Worm (Caenorhabditis elegans): ENCODE measurements around the gene Y57E12AL.1.

Gene Y57E12AL.1

ce11 chrV:7060396-7060795 is at the start of gene Y57E12AL.1, which contains the start of gene Y57E12AL.6:
Gene Y57E12AL.1 (plus strand): TSS chrV:7060530.
Gene Y57E12AL.6 (minus strand): TSS chrV:7060470.
- no peak for TF ChIP-seq ZK546.5 (tag; optimal IDR thresholded peaks at IDR 0.05)
- peak; percentile 49 for TF ChIP-seq egl-27 (tag; optimal IDR thresholded peaks at IDR 0.05)
- TF ChIP-seq ztf-1 (GFP tag; conservative IDR thresholded peaks at IDR 0.05), result no peak
- TF ChIP-seq ceh-82 (tag; optimal IDR thresholded peaks at IDR 0.05), result no peak
- TF ChIP-seq nhr-11 (tag; optimal IDR thresholded peaks at IDR 0.05), result no peak
- TF ChIP-seq nhr-77 (tag; optimal IDR thresholded peaks at IDR 0.05), result no peak
- TF ChIP-seq unc-55 (GFP tag; optimal IDR thresholded peaks at IDR 0.05), result peak; percentile 79
- TF ChIP-seq peb-1 (tag; optimal IDR thresholded peaks at IDR 0.05), result no peak
- TF ChIP-seq lin-13 (GFP tag; optimal IDR thresholded peaks at IDR 0.05), result peak; percentile 73
- peak in 1 of 2 experiments; percentile 31 for TF ChIP-seq mdl-1 (tag; optimal IDR thresholded peaks at IDR 0.05)
- peak; percentile 51 for TF ChIP-seq lin-11 (tag; optimal IDR thresholded peaks at IDR 0.05)
- peak; percentile 37 for TF ChIP-seq mab-5 (tag; optimal IDR thresholded peaks at IDR 0.05)
- peak; percentile 93 for TF ChIP-seq C34F6.9 (tag; optimal IDR thresholded peaks at IDR 0.05)
- TF ChIP-seq sem-4 (tag; optimal IDR thresholded peaks at IDR 0.05), result peak; percentile 79
- peak; percentile 67 to 89 for TF ChIP-seq lsy-2 (tag; optimal IDR thresholded peaks at IDR 0.05)
- peak; percentile 51 for TF ChIP-seq fos-1 (tag; optimal IDR thresholded peaks at IDR 0.05)
- peak; percentile 80 for TF ChIP-seq sma-3 (GFP tag; optimal IDR thresholded peaks at IDR 0.05)
- no peak for TF ChIP-seq nhr-10 (tag; optimal IDR thresholded peaks at IDR 0.05)
- peak; percentile 86 for TF ChIP-seq gmeb-1 (tag; optimal IDR thresholded peaks at IDR 0.05)
- no peak for TF ChIP-seq unc-62 (GFP tag; optimal IDR thresholded peaks at IDR 0.05)
- TF ChIP-seq skn-1 (tag; optimal IDR thresholded peaks at IDR 0.05), result peak; percentile 67
- peak; percentile 83 for TF ChIP-seq F13H6.1 (tag; optimal IDR thresholded peaks at IDR 0.05)
- TF ChIP-seq nhr-21 (tag; optimal IDR thresholded peaks at IDR 0.05), result peak; percentile 73
- TF ChIP-seq zag-1 (tag; optimal IDR thresholded peaks at IDR 0.05), result peak; percentile 17
- TF ChIP-seq aly-2 (tag; optimal IDR thresholded peaks at IDR 0.05), result no peak
- peak; percentile 60 for TF ChIP-seq snpc-4 (tag; optimal IDR thresholded peaks at IDR 0.05)
- peak; percentile 7 for TF ChIP-seq R02D3.7 (tag; optimal IDR thresholded peaks at IDR 0.05)
- peak; percentile 77 for TF ChIP-seq ztf-4 (tag; optimal IDR thresholded peaks at IDR 0.05)
- peak; percentile 28 for TF ChIP-seq nhr-237 (tag; optimal IDR thresholded peaks at IDR 0.05)
- TF ChIP-seq nhr-23 (tag; optimal IDR thresholded peaks at IDR 0.05), result no peak
- TF ChIP-seq crh-2 (tag; optimal IDR thresholded peaks at IDR 0.05), result peak; percentile 92
- peak; percentile 88 for TF ChIP-seq sma-9 (GFP tag; optimal IDR thresholded peaks at IDR 0.05)
- no peak for TF ChIP-seq sma-9 (tag; optimal IDR thresholded peaks at IDR 0.05)
- peak; percentile 75 for TF ChIP-seq nhr-6 (tag; optimal IDR thresholded peaks at IDR 0.05)
- peak; percentile 91 for TF ChIP-seq nhr-25 (tag; optimal IDR thresholded peaks at IDR 0.05)
- no peak for TF ChIP-seq elt-1 (tag; optimal IDR thresholded peaks at IDR 0.05)
- TF ChIP-seq ztf-11 (tag; optimal IDR thresholded peaks at IDR 0.05), result no peak
- peak; percentile 36 for TF ChIP-seq blmp-1 (tag; optimal IDR thresholded peaks at IDR 0.05; ENCODE audit: insufficient read depth)
- TF ChIP-seq ama-1 (optimal IDR thresholded peaks at IDR 0.05), result no peak
- peak; percentile 91 for TF ChIP-seq nhr-129 (tag; optimal IDR thresholded peaks at IDR 0.05)

ce11 chrV:7012617-7013016 is 47.7 kb upstream of the Y57E12AL.1 start, which contains the start of gene srw-127:
Gene srw-127 (plus strand): TSS chrV:7012917.
- TF ChIP-seq ztf-11 (tag; optimal IDR thresholded peaks at IDR 0.05) (no peak), lin-13 (GFP tag; optimal IDR thresholded peaks at IDR 0.05) (no peak), ztf-1 (GFP tag; conservative IDR thresholded peaks at IDR 0.05) (no peak), alr-1 (tag; optimal IDR thresholded peaks at IDR 0.05) (no peak)

DNA sequence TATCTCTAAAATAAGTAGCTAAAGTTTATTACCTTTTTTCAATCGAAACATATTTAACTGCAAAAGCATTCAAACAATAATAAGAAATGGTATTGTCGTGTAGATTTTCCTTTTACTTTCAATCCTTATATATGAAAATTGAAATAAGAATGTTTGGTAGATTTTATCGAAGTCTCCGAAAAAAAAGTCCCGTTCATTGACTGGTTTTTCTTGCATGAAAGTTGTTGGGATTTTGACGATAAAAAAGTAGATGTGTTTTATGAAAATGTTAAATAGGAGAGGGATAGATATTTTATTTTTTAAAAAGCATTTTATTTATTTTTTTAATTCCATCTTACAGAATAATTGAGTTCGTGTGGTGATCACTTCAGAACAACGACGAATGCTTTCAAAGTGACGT is 44.5 kb upstream of the Y57E12AL.1 start, which contains the start of gene C33G8.13:
Gene C33G8.13, minus strand, starts transcription at position 101 of the 400 bp plus-strand sequence.
- TF ChIP-seq mbf-1 (tag; optimal IDR thresholded peaks at IDR 0.05) (no peak), peb-1 (tag; optimal IDR thresholded peaks at IDR 0.05) (no peak), mab-5 (tag; optimal IDR thresholded peaks at IDR 0.05) (no peak), fos-1 (tag; optimal IDR thresholded peaks at IDR 0.05) (no peak), ztf-4 (tag; optimal IDR thresholded peaks at IDR 0.05) (no peak), ama-1 (optimal IDR thresholded peaks at IDR 0.05) (no peak), nhr-6 (tag; optimal IDR thresholded peaks at IDR 0.05) (no peak), nhr-23 (tag; optimal IDR thresholded peaks at IDR 0.05) (no peak), ztf-11 (tag; optimal IDR thresholded peaks at IDR 0.05) (no peak), nhr-21 (tag; optimal IDR thresholded peaks at IDR 0.05) (no peak), nhr-77 (tag; optimal IDR thresholded peaks at IDR 0.05) (no peak), elt-3 (tag; optimal IDR thresholded peaks at IDR 0.05) (no peak), zag-1 (tag; optimal IDR thresholded peaks at IDR 0.05) (no peak), ceh-82 (tag; optimal IDR thresholded peaks at IDR 0.05) (no peak), elt-1 (tag; optimal IDR thresholded peaks at IDR 0.05) (no peak), sma-3 (GFP tag; optimal IDR thresholded peaks at IDR 0.05) (no peak), F13H6.1 (tag; optimal IDR thresholded peaks at IDR 0.05) (no peak), lin-13 (GFP tag; optimal IDR thresholded peaks at IDR 0.05) (no peak)

Data from whole organism, L2 larva.